Fruit fly (Drosophila melanogaster): ENCODE results near the gene Axn.

Axn gene

dm6 chr3R:30043139-30043744, 20.6 kb downstream of the Axn start, which contains the start of gene Sry-delta (continued):
- peak; percentile 88 for TF ChIP-seq CG14710 (tag; optimal IDR thresholded peaks at IDR 0.05)
- peak; percentile 57 for TF ChIP-seq disco-r (GFP tag; optimal IDR thresholded peaks at IDR 0.05)
- no peak for TF ChIP-seq pita (GFP tag; optimal IDR thresholded peaks at IDR 0.05)
- peak; percentile 46; the same call in 1 of the 2 replicates for TF ChIP-seq CG42726 (GFP tag; IDR thresholded peaks at IDR 0.05; ENCODE audit: partially characterized antibody)
- TF ChIP-seq CG11723 (GFP tag; optimal IDR thresholded peaks at IDR 0.05): peak; percentile 74
- peak in 1 of 2 experiments; percentile 88 for TF ChIP-seq Hr51 (GFP tag; optimal IDR thresholded peaks at IDR 0.05)
- TF ChIP-seq CG13287 (GFP tag; IDR thresholded peaks at IDR 0.05; ENCODE audit: partially characterized antibody): peak; percentile 89
- TF ChIP-seq CG17361 (GFP tag; IDR thresholded peaks at IDR 0.05): peak; percentile 71
- TF ChIP-seq MESR4 (GFP tag; optimal IDR thresholded peaks at IDR 0.05): peak; percentile 95
- TF ChIP-seq CG34224 (GFP tag; IDR thresholded peaks at IDR 0.05; ENCODE audit: partially characterized antibody): peak; percentile 76
- peak; percentile 85 for TF ChIP-seq CG9609 (GFP tag; optimal IDR thresholded peaks at IDR 0.05)
- TF ChIP-seq lmd (GFP tag; IDR thresholded peaks at IDR 0.05): peak; percentile 62; the same call in 1 of the 2 replicates
- TF ChIP-seq pfk (GFP tag; optimal IDR thresholded peaks at IDR 0.05): peak; percentile 99
- no peak for TF ChIP-seq CG6854 (GFP tag; optimal IDR thresholded peaks at IDR 0.05)
- peak; percentile 93 for TF ChIP-seq CG14667 (GFP tag; IDR thresholded peaks at IDR 0.05)
- TF ChIP-seq croc (GFP tag; conservative IDR thresholded peaks at IDR 0.05): no peak; the same call in 1 of the 3 replicates
- no peak for TF ChIP-seq CG9437 (GFP tag; optimal IDR thresholded peaks at IDR 0.05)
- no peak for TF ChIP-seq dati (GFP tag; IDR thresholded peaks at IDR 0.05)
- TF ChIP-seq Neu2 (GFP tag; optimal IDR thresholded peaks at IDR 0.05; ENCODE audit: borderline replicate concordance): peak; percentile 14
- TF ChIP-seq ro (GFP tag; IDR thresholded peaks at IDR 0.05): no peak
- TF ChIP-seq CG11560 (tag; IDR thresholded peaks at IDR 0.05): 0 out of 3 replicates have a peak, but pooled peaks have one; percentile 28
- TF ChIP-seq Optix (GFP tag; IDR thresholded peaks at IDR 0.05): peak; percentile 68
- peak; percentile 88 to 93 for TF ChIP-seq dpn (GFP tag; optimal IDR thresholded peaks at IDR 0.05)
- TF ChIP-seq CG9797 (GFP tag; optimal IDR thresholded peaks at IDR 0.05): peak; percentile 66
- TF ChIP-seq odd (GFP tag; optimal IDR thresholded peaks at IDR 0.05): no peak
- TF ChIP-seq dm (GFP tag; optimal IDR thresholded peaks at IDR 0.05): peak; percentile 82
- peak; percentile 86 for TF ChIP-seq CG12942 (GFP tag; optimal IDR thresholded peaks at IDR 0.05)
- peak; percentile 80 for TF ChIP-seq emc (GFP tag; optimal IDR thresholded peaks at IDR 0.05)
- peak; percentile 3 for TF ChIP-seq CG14965 (GFP tag; optimal IDR thresholded peaks at IDR 0.05; ENCODE audit: borderline replicate concordance)
- peak; percentile 42 for TF ChIP-seq Fer2 (tag; optimal IDR thresholded peaks at IDR 0.05)
- TF ChIP-seq gce (GFP tag; IDR thresholded peaks at IDR 0.05): 0 out of 3 replicates have a peak, but pooled peaks have one; percentile 20
- TF ChIP-seq Ssrp (tag; optimal IDR thresholded peaks at IDR 0.05): peak; percentile 40
- TF ChIP-seq dysf (GFP tag; IDR thresholded peaks at IDR 0.05): peak; percentile 59; the same call in 2 of the 3 replicates
- TF ChIP-seq dan (GFP tag; IDR thresholded peaks at IDR 0.05): no peak
- peak; percentile 72 for TF ChIP-seq CG18011 (GFP tag; optimal IDR thresholded peaks at IDR 0.05)
- peak; percentile 84 for TF ChIP-seq CG11247 (GFP tag; IDR thresholded peaks at IDR 0.05)
- peak; percentile 86 for TF ChIP-seq Abd-B (GFP tag; optimal IDR thresholded peaks at IDR 0.05)
- peak; percentile 91 for TF ChIP-seq pho (GFP tag; optimal IDR thresholded peaks at IDR 0.05)
- peak; percentile 53 for TF ChIP-seq CG7556 (GFP tag; optimal IDR thresholded peaks at IDR 0.05)
- peak; percentile 99 for TF ChIP-seq Med (GFP tag)
- no peak for TF ChIP-seq sim (GFP tag; IDR thresholded peaks at IDR 0.05)
- no peak for TF ChIP-seq sd (tag; optimal IDR thresholded peaks at IDR 0.05)
- TF ChIP-seq scrt (GFP tag; optimal IDR thresholded peaks at IDR 0.05): no peak
- peak; percentile 67 for TF ChIP-seq Atf3 (GFP tag; optimal IDR thresholded peaks at IDR 0.05)
- peak; percentile 8; the same call in 1 of the 2 replicates for TF ChIP-seq CG10321 (GFP tag; IDR thresholded peaks at IDR 0.05)
- peak; percentile 87 for TF ChIP-seq Hsf (GFP tag; optimal IDR thresholded peaks at IDR 0.05)
- peak; percentile 85 for TF ChIP-seq CG1024 (GFP tag; IDR thresholded peaks at IDR 0.05)
- peak; percentile 58 for TF ChIP-seq CG13296 (GFP tag; optimal IDR thresholded peaks at IDR 0.05)
- peak; percentile 81 for TF ChIP-seq CG8924 (tag; optimal IDR thresholded peaks at IDR 0.05)

Data from whole organism, embryonic.